Worm (Caenorhabditis elegans) whole organism, late embryonic: ENCODE measurements around the gene set-13.

ENCODE experiments used
- C08G9.2 ChIP-seq: sonication (generic microtip); optimal IDR thresholded peaks from 2 replicates; lab custom pipeline; 2016; ENCODE audit warnings: mild to moderate bottlenecking, missing genetic modification characterization, moderate library complexity, missing compliant biosample characterization
- Y22D7AL.16 ChIP-seq: sonication (generic microtip); optimal IDR thresholded peaks from 2 replicates; lab custom pipeline; 2016; ENCODE audit warnings: missing genetic modification characterization, missing compliant biosample characterization
- ahr-1 ChIP-seq: sonication (generic microtip); optimal IDR thresholded peaks from 2 replicates; lab custom pipeline; 2016; ENCODE audit warnings: missing genetic modification characterization, missing compliant biosample characterization
- ceh-18 ChIP-seq: sonication (generic microtip); optimal IDR thresholded peaks from 2 replicates; lab custom pipeline; 2016; ENCODE audit warnings: missing genetic modification characterization, missing compliant biosample characterization
- ceh-2 ChIP-seq: sonication (generic microtip); optimal IDR thresholded peaks from 2 replicates; lab custom pipeline; 2016; ENCODE audit warnings: missing genotype, missing genetic modification characterization, missing compliant biosample characterization
- ceh-22 ChIP-seq: sonication (generic microtip); optimal IDR thresholded peaks from 2 replicates; lab custom pipeline; 2017; ENCODE audit warnings: missing biosample characterization, missing genetic modification characterization
- ceh-31 ChIP-seq: sonication (generic microtip); optimal IDR thresholded peaks from 2 replicates; lab custom pipeline; 2016; ENCODE audit warnings: missing genetic modification characterization, missing compliant biosample characterization
- ceh-34 ChIP-seq: sonication (generic microtip); optimal IDR thresholded peaks from 2 replicates; lab custom pipeline; 2016; ENCODE audit warnings: mild to moderate bottlenecking, missing genetic modification characterization, missing compliant biosample characterization
- ceh-48 ChIP-seq: sonication (generic microtip); optimal IDR thresholded peaks from 2 replicates; lab custom pipeline; 2016; ENCODE audit warnings: missing genetic modification characterization, inconsistent platforms, missing compliant biosample characterization
- ceh-6 ChIP-seq: fragments of 200-800 bp; sonication (Bioruptor generic); optimal IDR thresholded peaks from 2 replicates; lab custom pipeline; 2018; ENCODE audit warnings: mild to moderate bottlenecking, missing genetic modification characterization, missing compliant biosample characterization
- ceh-9 ChIP-seq: sonication (generic microtip); optimal IDR thresholded peaks from 2 replicates; lab custom pipeline; 2016; ENCODE audit warnings: mild to moderate bottlenecking, missing genetic modification characterization, inconsistent platforms, missing compliant biosample characterization
- dmd-4 ChIP-seq: sonication (generic microtip); optimal IDR thresholded peaks from 2 replicates; lab custom pipeline; 2016; ENCODE audit warnings: borderline replicate concordance, missing genetic modification characterization, missing compliant biosample characterization
- elt-2 ChIP-seq: sonication (generic microtip); optimal IDR thresholded peaks from 2 replicates; lab custom pipeline; 2016; ENCODE audit warnings: missing genetic modification reagents, missing genetic modification characterization, missing compliant biosample characterization
- ets-4 ChIP-seq: sonication (generic microtip); optimal IDR thresholded peaks from 2 replicates; lab custom pipeline; 2016; ENCODE audit warnings: missing genetic modification characterization, missing compliant biosample characterization
- eyg-1 ChIP-seq: sonication (generic microtip); optimal IDR thresholded peaks from 2 replicates; lab custom pipeline; 2016; ENCODE audit warnings: missing genotype, missing genetic modification characterization, missing compliant biosample characterization
- fax-1 ChIP-seq: sonication (generic microtip); optimal IDR thresholded peaks from 2 replicates; lab custom pipeline; 2016; ENCODE audit warnings: missing genotype, missing genetic modification characterization, missing compliant biosample characterization
- fkh-10 ChIP-seq: fragments of 150-350 bp; optimal IDR thresholded peaks from 2 replicates; lab custom pipeline; 2014; ENCODE audit warnings: missing biosample characterization, missing genetic modification reagents, missing genetic modification characterization
- hlh-13 ChIP-seq: fragments of 200-800 bp; sonication (Bioruptor generic); optimal IDR thresholded peaks from 2 replicates; lab custom pipeline; 2018; ENCODE audit warnings: mild to moderate bottlenecking, missing genetic modification characterization, missing compliant biosample characterization
- hlh-30 ChIP-seq: sonication (generic microtip); optimal IDR thresholded peaks from 2 replicates; lab custom pipeline; 2017; ENCODE audit warnings: antibody characterized with exemption, missing genetic modification characterization, missing compliant biosample characterization; ENCODE audit not compliant: insufficient read depth
- hlh-8 ChIP-seq: sonication (generic microtip); optimal IDR thresholded peaks from 2 replicates; lab custom pipeline; 2016; ENCODE audit warnings: missing genotype, missing genetic modification characterization, missing compliant biosample characterization
- lin-11 ChIP-seq: fragments of 200-800 bp; sonication (Bioruptor generic); optimal IDR thresholded peaks from 2 replicates; lab custom pipeline; 2018; ENCODE audit warnings: mild to moderate bottlenecking, missing genetic modification characterization, missing compliant biosample characterization
- npax-4 ChIP-seq: sonication (generic microtip); optimal IDR thresholded peaks from 2 replicates; lab custom pipeline; 2016; ENCODE audit warnings: missing genetic modification characterization, missing compliant biosample characterization
- pax-1 ChIP-seq: fragments of 150-350 bp; optimal IDR thresholded peaks from 2 replicates; lab custom pipeline; 2014; ENCODE audit warnings: missing biosample characterization, missing genetic modification characterization
- pha-2 ChIP-seq: sonication (generic microtip); optimal IDR thresholded peaks from 2 replicates; lab custom pipeline; 2017; ENCODE audit warnings: mild to moderate bottlenecking, missing genetic modification characterization, missing compliant biosample characterization
- pha-4 ChIP-seq: fragments of 150-350 bp; optimal IDR thresholded peaks from 2 replicates; lab custom pipeline; 2018; ENCODE audit warnings: missing biosample characterization, missing genetic modification reagents, missing genetic modification characterization
- ref-2 ChIP-seq: sonication (generic microtip); optimal IDR thresholded peaks from 2 replicates; lab custom pipeline; 2016; ENCODE audit warnings: missing genetic modification characterization, missing compliant biosample characterization
- tbx-2 ChIP-seq: sonication (generic microtip); optimal IDR thresholded peaks from 2 replicates; lab custom pipeline; 2016; ENCODE audit warnings: missing genetic modification characterization, missing compliant biosample characterization
- unc-3 ChIP-seq, 2 experiments: fragments of 200-800 bp in 1 of 2; sonication (Bioruptor generic) in 1 of 2; sonication (generic microtip) in 1 of 2; conservative IDR thresholded peaks in 1 of 2; optimal IDR thresholded peaks in 1 of 2; 2 replicates each; pipeline versions ENCODE4 v1.3.6 to Lab custom; 2016 to 2022; ENCODE audit warnings: missing compliant biosample characterization in 2 of 2, missing genetic modification characterization in 2 of 2, missing genetic modification reagents in 1 of 2
- unc-42 ChIP-seq: sonication (generic microtip); optimal IDR thresholded peaks from 2 replicates; lab custom pipeline; 2016; ENCODE audit warnings: missing genotype, missing genetic modification characterization, missing compliant biosample characterization
- unc-55 ChIP-seq: sonication (generic microtip); optimal IDR thresholded peaks from 2 replicates; lab custom pipeline; 2017; ENCODE audit warnings: missing biosample characterization, missing genetic modification reagents, missing genetic modification characterization
- zip-5 ChIP-seq: sonication (generic microtip); optimal IDR thresholded peaks from 2 replicates; lab custom pipeline; 2016; ENCODE audit warnings: missing genetic modification characterization, missing compliant biosample characterization
- ztf-16 ChIP-seq: sonication (generic microtip); optimal IDR thresholded peaks from 2 replicates; lab custom pipeline; 2017; ENCODE audit warnings: missing genetic modification characterization, missing compliant biosample characterization

set-13 gene

DNA sequence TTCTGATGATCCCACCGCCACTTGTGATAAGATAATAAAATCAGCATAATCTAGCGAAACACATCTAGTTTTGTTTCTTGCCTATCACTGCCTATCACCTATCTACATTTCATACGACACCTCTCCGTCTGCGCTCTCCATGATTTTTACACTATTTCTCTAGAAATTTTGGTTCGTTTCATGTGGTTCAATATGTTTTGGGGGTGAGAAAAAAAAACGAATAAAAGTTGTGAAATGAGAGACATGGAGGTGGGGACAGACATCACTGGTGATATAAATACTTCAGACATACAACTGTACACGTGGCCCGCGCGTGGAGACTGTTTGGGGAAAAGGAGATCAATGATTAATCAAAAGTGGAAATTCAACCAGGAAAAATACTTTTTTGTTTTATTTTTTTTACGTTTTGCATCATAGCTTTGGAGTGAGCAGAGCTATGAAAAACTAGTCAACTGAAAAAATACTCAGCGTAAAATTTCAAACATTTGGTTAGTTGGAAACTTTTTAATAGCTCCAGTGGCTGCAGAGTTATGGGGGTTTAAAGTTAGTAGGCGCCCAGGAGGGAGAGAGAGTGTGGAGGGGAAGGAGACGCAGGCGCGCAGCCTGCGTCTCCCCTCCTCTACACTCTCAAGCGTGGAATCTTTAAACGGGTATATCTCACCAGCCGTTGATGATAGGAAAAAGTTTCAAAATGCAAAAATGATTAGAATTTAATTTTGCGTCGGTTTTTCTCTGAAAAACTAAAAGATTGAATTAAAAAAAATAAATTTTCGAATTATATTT, 13.8 kb upstream of the set-13 start:
- TF ChIP-seq ceh-34 (no peak), ceh-22 (tag; lab: Kevin White, UChicago) (no peak), elt-2 (tag; lab: Kevin White, UChicago) (peak; percentile 88)

DNA sequence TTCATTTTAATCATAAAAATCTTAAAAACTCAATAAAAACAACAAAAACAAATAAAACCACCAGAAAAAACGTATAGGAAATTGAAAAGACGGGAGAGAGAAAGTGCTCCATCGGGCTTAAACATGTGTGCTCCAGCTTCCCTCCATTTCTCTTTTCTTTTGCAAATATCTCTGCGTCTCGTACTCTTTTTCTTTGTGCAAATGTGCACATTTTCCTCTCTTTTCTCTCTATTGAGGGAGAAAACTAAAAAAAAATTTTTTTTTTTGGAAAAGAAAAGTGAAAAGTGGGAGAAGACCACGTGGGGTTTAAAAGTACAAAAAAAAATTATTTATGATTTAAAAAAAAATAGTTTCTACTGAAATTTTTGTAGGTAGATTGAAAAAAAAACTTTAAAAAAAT, 12.5 kb upstream of the set-13 start:
- TF ChIP-seq hlh-8 (tag; lab: Kevin White, UChicago) (peak; percentile 69), eyg-1 (no peak), ceh-48 (no peak), lin-11 (tag; lab: Kevin White, UChicago) (no peak)

DNA sequence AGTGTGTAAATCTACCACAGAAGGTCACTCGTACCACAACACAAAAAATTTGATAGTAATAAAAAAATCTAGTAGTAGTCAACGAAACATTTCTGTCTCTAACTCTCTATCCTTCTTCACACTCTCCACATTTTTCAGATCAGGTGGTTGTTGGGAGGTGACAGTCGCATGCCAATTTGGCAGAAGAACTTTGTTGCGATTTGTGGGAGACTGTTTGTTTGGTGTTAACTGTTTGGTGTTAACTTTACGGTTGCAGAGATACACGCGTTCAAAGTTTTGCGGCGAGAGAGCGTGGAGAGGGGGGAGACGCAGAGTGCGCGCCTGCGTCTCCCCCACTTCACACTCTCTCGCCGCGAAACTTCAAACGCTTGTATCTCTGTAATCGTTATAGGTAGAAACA, 11.8 kb upstream of the set-13 start:
- TF ChIP-seq ahr-1 (tag; lab: Kevin White, UChicago) (no peak), C08G9.2 (tag; lab: Kevin White, UChicago) (no peak), ceh-48 (no peak), dmd-4 (tag; lab: Kevin White, UChicago) (no peak), unc-3 (GFP tag; conservative IDR thresholded peaks at IDR 0.05; lab: Robert Waterston, UW) (no peak), unc-3 (tag; optimal IDR thresholded peaks at IDR 0.05; lab: Kevin White, UChicago) (no peak)

DNA sequence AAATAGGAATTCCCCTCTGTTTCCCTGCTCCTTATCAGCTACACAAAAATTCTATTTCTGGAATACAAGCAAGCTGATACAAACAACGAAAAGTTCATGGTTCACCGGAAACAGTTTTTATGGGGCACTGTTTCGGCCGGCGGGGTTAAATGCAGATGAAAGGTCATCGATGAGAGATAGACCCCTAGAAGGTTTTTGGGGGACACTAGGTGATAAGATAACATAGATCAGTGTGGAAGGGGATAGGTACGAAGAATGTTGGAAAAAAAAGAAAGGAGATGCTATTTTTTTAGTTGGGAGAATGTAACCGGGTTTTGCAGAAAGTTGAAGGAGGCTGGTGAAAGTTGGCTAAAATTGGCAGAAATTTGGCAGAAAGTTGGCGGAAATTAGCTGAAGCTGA, 11.2 kb upstream of the set-13 start:
- TF ChIP-seq eyg-1: no peak
- TF ChIP-seq unc-42 (tag; lab: Kevin White, UChicago): no peak
- no peak for TF ChIP-seq ahr-1 (tag; lab: Kevin White, UChicago)
- peak; percentile 37 for TF ChIP-seq elt-2 (tag; lab: Kevin White, UChicago)
- TF ChIP-seq tbx-2: no peak
- TF ChIP-seq pha-4 (tag; lab: Kevin White, UChicago): no peak

DNA sequence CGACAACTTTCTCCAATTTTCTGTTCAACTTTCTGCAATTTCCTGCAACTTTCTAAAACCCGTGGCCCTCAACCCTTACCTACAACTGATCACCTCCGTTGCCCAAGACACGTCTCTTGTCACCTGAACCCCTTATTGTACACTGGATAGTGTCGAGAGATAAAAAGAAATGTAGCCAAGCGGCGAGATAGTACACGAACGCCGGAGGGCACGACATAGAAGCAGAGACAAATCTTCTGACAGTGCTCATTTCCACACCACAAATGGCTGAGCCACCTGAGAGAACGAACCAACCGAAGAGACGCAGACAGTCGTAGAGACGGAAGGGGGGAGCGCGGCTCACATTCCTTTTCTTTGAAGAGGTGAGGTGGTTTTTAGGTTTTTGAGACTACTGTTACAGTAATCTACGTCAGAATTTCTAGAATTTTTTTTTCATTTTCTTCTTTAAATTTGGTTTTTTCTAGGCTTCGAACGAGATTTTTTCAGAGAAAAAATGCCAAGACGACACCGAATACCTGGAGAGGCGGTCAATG, 9.0 kb upstream of the set-13 start, which contains the start of gene K12H6.12:
Gene K12H6.12 (plus strand): TSS at position 483 of the 533 bp plus-strand sequence.
- no peak for TF ChIP-seq ceh-31 (tag; lab: Kevin White, UChicago)
- TF ChIP-seq ceh-18 (tag; lab: Kevin White, UChicago): no peak
- no peak for TF ChIP-seq pha-4 (tag; lab: Kevin White, UChicago)
- no peak for TF ChIP-seq npax-4 (tag; lab: Kevin White, UChicago)
- TF ChIP-seq hlh-13 (GFP tag; lab: Kevin White, UChicago): no peak
- no peak for TF ChIP-seq pax-1 (tag; lab: Kevin White, UChicago)
- no peak for TF ChIP-seq dmd-4 (tag; lab: Kevin White, UChicago)
- TF ChIP-seq Y22D7AL.16 (tag; lab: Kevin White, UChicago): no peak
- no peak for TF ChIP-seq ceh-2 (tag; lab: Kevin White, UChicago)
- TF ChIP-seq ceh-9: no peak
- peak; percentile 29 for TF ChIP-seq unc-55 (GFP tag; lab: Kevin White, UChicago)
- TF ChIP-seq hlh-8 (tag; lab: Kevin White, UChicago): no peak
- TF ChIP-seq ref-2: no peak
- TF ChIP-seq tbx-2: peak; percentile 15
- peak; percentile 77 for TF ChIP-seq hlh-30 (tag; lab: Kevin White, UChicago)
- TF ChIP-seq fax-1 (tag; lab: Kevin White, UChicago): no peak
- TF ChIP-seq ztf-16: no peak
- no peak for TF ChIP-seq fkh-10 (GFP tag; lab: Kevin White, UChicago)
- TF ChIP-seq zip-5 (tag; lab: Kevin White, UChicago): no peak
- TF ChIP-seq pha-2 (tag; lab: Kevin White, UChicago): no peak
- TF ChIP-seq C08G9.2 (tag; lab: Kevin White, UChicago): no peak
- TF ChIP-seq ceh-6 (GFP tag; lab: Kevin White, UChicago): no peak
- no peak for TF ChIP-seq ets-4 (tag; lab: Kevin White, UChicago)
- no peak for TF ChIP-seq lin-11 (tag; lab: Kevin White, UChicago)
